Worm (Caenorhabditis elegans): ENCODE results near the gene ctr-9.

Gene ctr-9

DNA sequence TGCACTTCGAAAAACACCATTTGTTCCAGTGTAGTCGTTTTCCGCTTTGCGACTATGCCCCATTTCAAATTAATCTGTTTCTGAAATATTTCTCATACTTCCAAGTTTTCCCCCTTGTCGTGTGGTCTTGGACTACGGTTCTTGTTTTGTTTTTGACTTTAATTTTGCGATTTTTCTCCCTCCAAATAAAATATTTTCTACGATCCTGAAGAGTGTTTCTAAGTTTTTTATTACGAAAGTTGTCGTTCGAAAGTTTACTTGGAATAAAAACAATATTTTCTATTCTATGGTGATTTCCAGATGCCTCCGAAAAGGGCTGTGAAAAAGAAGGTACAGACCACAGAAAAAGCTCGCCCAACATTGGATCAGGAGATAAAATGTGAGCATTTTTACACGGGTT is 23.3 kb upstream of the ctr-9 start, which contains the start of gene tag-342:
Gene tag-342 (plus strand): TSS at position 301 of the 400 bp plus-strand sequence.
- no peak for TF ChIP-seq nhr-25 (tag; optimal IDR thresholded peaks at IDR 0.05)
- no peak for TF ChIP-seq nhr-12 (tag; optimal IDR thresholded peaks at IDR 0.05)
- no peak for TF ChIP-seq zag-1 (tag; optimal IDR thresholded peaks at IDR 0.05)

DNA sequence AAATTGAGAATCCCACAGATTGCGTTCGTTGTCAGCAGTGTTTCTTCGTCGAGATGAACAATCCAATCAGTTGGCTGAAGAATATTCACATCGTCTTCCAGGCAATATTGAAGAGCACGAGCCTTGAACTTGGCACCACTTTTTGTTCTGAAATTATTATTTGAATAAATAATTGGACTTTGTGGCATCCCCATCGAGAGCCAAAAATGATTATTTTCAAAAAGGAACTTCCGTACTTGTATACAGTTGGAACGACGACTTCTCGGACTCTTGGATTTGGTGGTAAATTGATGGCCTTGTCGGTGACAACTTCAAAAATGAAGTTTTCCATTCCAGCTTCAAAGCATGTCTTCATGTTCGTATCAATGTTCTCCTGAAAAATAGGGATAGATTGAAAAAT is 19.2 kb upstream of the ctr-9 start:
- TF ChIP-seq ceh-28 (tag; optimal IDR thresholded peaks at IDR 0.05) (no peak), nhr-77 (tag; optimal IDR thresholded peaks at IDR 0.05) (no peak), nhr-12 (tag; optimal IDR thresholded peaks at IDR 0.05) (no peak), nhr-28 (tag; optimal IDR thresholded peaks at IDR 0.05) (no peak), elt-2 (tag; optimal IDR thresholded peaks at IDR 0.05) (no peak), ZK546.5 (tag; optimal IDR thresholded peaks at IDR 0.05) (no peak), nhr-237 (tag; optimal IDR thresholded peaks at IDR 0.05) (no peak), R02D3.7 (tag; optimal IDR thresholded peaks at IDR 0.05) (no peak), mml-1 (tag; optimal IDR thresholded peaks at IDR 0.05) (no peak), mdl-1 (tag; optimal IDR thresholded peaks at IDR 0.05) (no peak), egl-5 (tag; optimal IDR thresholded peaks at IDR 0.05) (no peak), fos-1 (tag; optimal IDR thresholded peaks at IDR 0.05) (no peak), skn-1 (tag; optimal IDR thresholded peaks at IDR 0.05) (no peak), ztf-4 (tag; optimal IDR thresholded peaks at IDR 0.05) (no peak), fkh-2 (tag; optimal IDR thresholded peaks at IDR 0.05) (no peak), daf-12 (tag; optimal IDR thresholded peaks at IDR 0.05) (no peak)

ce11 chrIII:9472464-9472863 is 18.7 kb upstream of the ctr-9 start:
- TF ChIP-seq elt-2 (tag; optimal IDR thresholded peaks at IDR 0.05) (peak; percentile 44), nhr-28 (tag; optimal IDR thresholded peaks at IDR 0.05) (no peak)

- TF ChIP-seq ceh-16 (tag; optimal IDR thresholded peaks at IDR 0.05) (no peak), skn-1 (tag; optimal IDR thresholded peaks at IDR 0.05) (no peak), elt-2 (tag; optimal IDR thresholded peaks at IDR 0.05) (peak; percentile 77), jun-1 (tag; optimal IDR thresholded peaks at IDR 0.05) (peak; percentile 85), pqm-1 (tag; optimal IDR thresholded peaks at IDR 0.05) (peak; percentile 20), unc-39 (tag; optimal IDR thresholded peaks at IDR 0.05) (no peak), mml-1 (tag; optimal IDR thresholded peaks at IDR 0.05) (no peak), ceh-28 (tag; optimal IDR thresholded peaks at IDR 0.05) (no peak)
Measured at ce11 chrIII:9474501-9474900, 16.7 kb upstream of the ctr-9 start.

ce11 chrIII:9476564-9476963 is 14.6 kb upstream of the ctr-9 start:
- TF ChIP-seq ztf-4 (tag; optimal IDR thresholded peaks at IDR 0.05) (no peak), elt-1 (tag; optimal IDR thresholded peaks at IDR 0.05) (no peak), ceh-82 (tag; optimal IDR thresholded peaks at IDR 0.05) (no peak), nhr-12 (tag; optimal IDR thresholded peaks at IDR 0.05) (no peak), unc-62 (GFP tag; optimal IDR thresholded peaks at IDR 0.05) (no peak), nhr-76 (tag; optimal IDR thresholded peaks at IDR 0.05) (no peak), elt-2 (tag; optimal IDR thresholded peaks at IDR 0.05) (peak; percentile 18), pqm-1 (tag; optimal IDR thresholded peaks at IDR 0.05) (peak; percentile 17), sea-2 (GFP tag; optimal IDR thresholded peaks at IDR 0.05) (no peak)

DNA sequence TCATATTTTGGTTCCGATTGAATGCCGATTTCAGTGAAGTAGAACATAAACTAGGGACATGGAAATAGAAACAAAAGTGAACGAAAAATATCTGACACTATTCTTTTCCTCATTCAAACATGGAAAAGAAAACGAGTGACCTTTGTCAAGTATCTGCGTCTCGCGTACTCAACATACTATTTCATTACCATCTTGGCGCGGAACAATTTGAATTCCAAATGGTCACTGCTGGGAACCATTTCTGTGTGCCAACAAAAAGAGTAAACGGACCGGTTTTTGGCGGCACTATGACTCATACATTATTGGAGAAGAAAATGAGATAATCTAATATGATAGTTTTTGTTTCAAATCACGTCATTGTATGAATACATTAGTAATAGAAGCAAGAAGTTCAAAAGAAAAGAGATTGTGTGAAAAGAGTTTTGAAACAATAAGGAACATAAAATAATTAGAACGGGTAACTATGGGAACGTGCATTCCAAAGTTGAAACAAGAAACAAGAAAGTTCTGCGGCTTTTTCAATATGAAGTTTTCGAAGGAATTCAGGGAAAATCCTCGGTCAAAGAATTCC is 8.7 kb upstream of the ctr-9 start:
- TF ChIP-seq nhr-67 (tag; optimal IDR thresholded peaks at IDR 0.05) (no peak), pha-4 (tag; optimal IDR thresholded peaks at IDR 0.05) (peak; percentile 18), mml-1 (tag; optimal IDR thresholded peaks at IDR 0.05) (no peak), nhr-25 (tag; optimal IDR thresholded peaks at IDR 0.05) (peak; percentile 53), fkh-10 (GFP tag; optimal IDR thresholded peaks at IDR 0.05) (no peak), zag-1 (tag; optimal IDR thresholded peaks at IDR 0.05) (no peak), fkh-2 (tag; optimal IDR thresholded peaks at IDR 0.05) (no peak)

ce11 chrIII:9483716-9484115 is 7.5 kb upstream of the ctr-9 start:
- TF ChIP-seq aly-2 (tag; optimal IDR thresholded peaks at IDR 0.05) (no peak), ceh-16 (tag; optimal IDR thresholded peaks at IDR 0.05) (no peak), nhr-28 (tag; optimal IDR thresholded peaks at IDR 0.05) (no peak), fos-1 (tag; optimal IDR thresholded peaks at IDR 0.05) (no peak), ztf-11 (tag; optimal IDR thresholded peaks at IDR 0.05) (no peak), tbx-2 (tag; optimal IDR thresholded peaks at IDR 0.05) (no peak), nfya-1 (tag; optimal IDR thresholded peaks at IDR 0.05; ENCODE audit: insufficient read depth) (peak; percentile 65), pha-4 (tag; optimal IDR thresholded peaks at IDR 0.05) (no peak), ama-1 (optimal IDR thresholded peaks at IDR 0.05) (no peak), lin-39 (tag; optimal IDR thresholded peaks at IDR 0.05) (peak; percentile 0), snpc-4 (tag; optimal IDR thresholded peaks at IDR 0.05) (no peak), lin-15B (tag; optimal IDR thresholded peaks at IDR 0.05) (peak; percentile 57), nhr-76 (tag; optimal IDR thresholded peaks at IDR 0.05) (no peak), skn-1 (tag; optimal IDR thresholded peaks at IDR 0.05) (no peak), ceh-28 (tag; optimal IDR thresholded peaks at IDR 0.05) (no peak), fkh-2 (tag; optimal IDR thresholded peaks at IDR 0.05) (no peak)

Measured in whole organism, L3 larva.